Worm (Caenorhabditis elegans): Measurements from ENCODE around the gene zmp-6.

- TF ChIP-seq ama-1 (optimal IDR thresholded peaks at IDR 0.05) (no peak), ceh-13 (GFP tag; optimal IDR thresholded peaks at IDR 0.05) (no peak), hmg-4 (GFP tag; optimal IDR thresholded peaks at IDR 0.05) (no peak), scrt-1 (GFP tag; IDR thresholded peaks at IDR 0.05) (no peak)
Observed at ce11 chrIII:7198838-7199237, 48.8 kb downstream of the zmp-6 start, which contains the start of gene pfd-5.
